Worm (Caenorhabditis elegans) whole organism, L4/young adult: ENCODE results near the gene rfip-2.

ENCODE experiments used
- W03F9.2 ChIP-seq: fragments of 150-350 bp; optimal IDR thresholded peaks from 2 replicates; lab custom pipeline; 2014; ENCODE audit warnings: missing biosample characterization, missing genetic modification characterization
- him-1 ChIP-seq: sonication (generic microtip); optimal IDR thresholded peaks from 2 replicates; lab custom pipeline; 2016; ENCODE audit warnings: missing genotype, missing genetic modification reagents, missing genetic modification characterization, missing compliant biosample characterization

DNA sequence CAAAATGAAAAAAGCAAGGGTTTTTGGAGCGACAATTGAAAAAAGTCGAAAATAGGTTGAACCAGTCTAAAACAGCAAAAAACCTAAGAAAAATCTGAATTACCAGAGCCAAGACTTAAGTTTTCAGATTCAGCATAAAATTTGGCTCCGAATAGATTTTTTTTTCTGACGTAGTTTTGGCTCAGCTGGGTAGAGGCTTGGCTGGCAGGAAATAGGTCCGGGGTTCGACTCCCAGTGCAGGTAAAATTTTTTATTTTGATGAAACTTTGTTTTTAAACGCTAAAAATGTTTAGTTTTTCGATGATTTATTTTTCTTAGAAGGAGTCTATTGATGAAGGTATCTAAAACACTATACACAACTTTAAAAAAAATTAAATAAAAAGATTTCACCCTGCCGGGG, 31.4 kb downstream of the rfip-2 start:
- TF ChIP-seq him-1 (tag; lab: Kevin White, UChicago) (no peak), W03F9.2 (tag; lab: Kevin White, UChicago) (no peak)
